Fruit fly (Drosophila melanogaster) whole organism, embryonic: ENCODE data around the gene IntS4.

Experiments used
- Atf3 ChIP-seq: fragments of 200-800 bp; sonication (Bioruptor generic); optimal IDR thresholded peaks from 3 replicates; lab custom pipeline; 2016; ENCODE audit warnings: missing biosample characterization, missing genetic modification characterization
- CG10267 ChIP-seq: fragments of 200-800 bp; sonication (Bioruptor generic); optimal IDR thresholded peaks from 2 replicates; lab custom pipeline; 2018; ENCODE audit warnings: missing biosample characterization, mild to moderate bottlenecking, missing genetic modification characterization, moderate library complexity
- CG10274 ChIP-seq: fragments of 200-800 bp; sonication (Bioruptor generic); optimal IDR thresholded peaks from 3 replicates; lab custom pipeline; 2017; ENCODE audit warnings: missing biosample characterization, mild to moderate bottlenecking, missing genetic modification characterization
- CG10959 ChIP-seq: fragments of 200-800 bp; sonication (Bioruptor generic); IDR thresholded peaks from 2 replicates; pipeline ENCODE4 v1.3.6; 2022; ENCODE audit warnings: missing biosample characterization, missing genetic modification characterization
- CG12391 ChIP-seq: fragments of 200-800 bp; sonication (Bioruptor generic); optimal IDR thresholded peaks from 3 replicates; lab custom pipeline; 2018; ENCODE audit warnings: missing biosample characterization, mild to moderate bottlenecking, missing genetic modification characterization, moderate library complexity
- CG14860 ChIP-seq: fragments of 200-800 bp; sonication (Bioruptor generic); IDR thresholded peaks from 3 replicates; pipeline ENCODE4 v1.3.6; 2022; ENCODE audit warnings: missing biosample characterization, missing genetic modification characterization; ENCODE audit not compliant: partially characterized antibody
- CG15514 ChIP-seq: fragments of 200-800 bp; sonication (Bioruptor generic); optimal IDR thresholded peaks from 3 replicates; lab custom pipeline; 2017; ENCODE audit warnings: missing biosample characterization, missing genetic modification characterization, mild to moderate bottlenecking, moderate library complexity, missing genetic modification reagents
- CG1647 ChIP-seq: fragments of 200-800 bp; sonication (Bioruptor generic); optimal IDR thresholded peaks from 3 replicates; lab custom pipeline; 2016; ENCODE audit warnings: missing biosample characterization, missing genetic modification characterization
- CG2712 ChIP-seq: fragments of 200-800 bp; optimal IDR thresholded peaks from 3 replicates; lab custom pipeline; 2019; ENCODE audit warnings: missing biosample characterization, mild to moderate bottlenecking, missing genetic modification characterization, moderate library complexity
- CG30020 ChIP-seq: fragments of 200-800 bp; optimal IDR thresholded peaks from 2 replicates; lab custom pipeline; 2019; ENCODE audit warnings: missing biosample characterization, mild to moderate bottlenecking, missing genetic modification characterization, moderate library complexity
- CG34224 ChIP-seq: fragments of 200-800 bp; sonication (Bioruptor generic); IDR thresholded peaks from 3 replicates; pipeline ENCODE4 v1.3.6; 2022; ENCODE audit warnings: missing biosample characterization, missing genetic modification characterization; ENCODE audit not compliant: partially characterized antibody
- CG3838 ChIP-seq: fragments of 200-800 bp; sonication (Bioruptor generic); optimal IDR thresholded peaks from 3 replicates; lab custom pipeline; 2016; ENCODE audit warnings: missing biosample characterization, missing genetic modification characterization
- CG3995 ChIP-seq: fragments of 200-800 bp; sonication (Bioruptor generic); optimal IDR thresholded peaks from 3 replicates; lab custom pipeline; 2016; ENCODE audit warnings: missing biosample characterization, missing genetic modification characterization
- CG6791 ChIP-seq: fragments of 200-800 bp; sonication (Bioruptor generic); IDR thresholded peaks from 3 replicates; pipeline ENCODE4 v1.3.6; 2022; ENCODE audit warnings: missing biosample characterization, missing genetic modification characterization; ENCODE audit not compliant: partially characterized antibody
- CG8281 ChIP-seq: fragments of 200-800 bp; sonication (Bioruptor generic); optimal IDR thresholded peaks from 2 replicates; lab custom pipeline; 2018; ENCODE audit warnings: missing biosample characterization, mild to moderate bottlenecking, missing genetic modification characterization, moderate library complexity
- CG8478 ChIP-seq: fragments of >200 bp; optimal IDR thresholded peaks from 2 replicates; lab custom pipeline; 2018
- CG8924 ChIP-seq: fragments of 200-800 bp; optimal IDR thresholded peaks from 3 replicates; lab custom pipeline; 2019; ENCODE audit warnings: missing biosample characterization, mild to moderate bottlenecking, missing genetic modification characterization, moderate library complexity
- CG9797 ChIP-seq: fragments of 200-800 bp; sonication (Bioruptor generic); optimal IDR thresholded peaks from 3 replicates; lab custom pipeline; 2018; ENCODE audit warnings: missing biosample characterization, mild to moderate bottlenecking, missing genetic modification characterization
- CrebB ChIP-seq: fragments of 200-800 bp; sonication (Bioruptor generic); optimal IDR thresholded peaks from 3 replicates; lab custom pipeline; 2018; ENCODE audit warnings: missing biosample characterization, mild to moderate bottlenecking, missing genetic modification characterization
- Dek ChIP-seq: fragments of 200-800 bp; sonication (Bioruptor generic); optimal IDR thresholded peaks from 3 replicates; lab custom pipeline; 2019; ENCODE audit warnings: missing biosample characterization, mild to moderate bottlenecking, missing genetic modification characterization, moderate library complexity
- Dll ChIP-seq: fragments of 200-800 bp; sonication (Bioruptor generic); IDR thresholded peaks from 4 replicates; pipeline ENCODE4 v1.3.6; 2022; ENCODE audit warnings: missing biosample characterization, missing genetic modification characterization; ENCODE audit not compliant: partially characterized antibody
- Dref ChIP-seq: fragments of 200-800 bp; sonication (Bioruptor generic); IDR thresholded peaks from 2 replicates; pipeline ENCODE4 v1.3.6; 2022; ENCODE audit warnings: missing biosample characterization, missing genetic modification characterization
- Ets65A ChIP-seq: fragments of 200-800 bp; sonication (Bioruptor generic); peaks from one replicate; lab custom pipeline; 2016; ENCODE audit warnings: missing biosample characterization, missing genetic modification characterization
- NC2β ChIP-seq: fragments of 200-800 bp; sonication (Bioruptor generic); optimal IDR thresholded peaks from 2 replicates; lab custom pipeline; 2016; ENCODE audit warnings: missing biosample characterization, missing genetic modification characterization
- Taf1 ChIP-seq: fragments of 200-800 bp; sonication (Bioruptor generic); IDR thresholded peaks from 2 replicates; pipeline ENCODE4 v1.3.6; 2022; ENCODE audit warnings: missing biosample characterization, missing genetic modification characterization
- ac ChIP-seq: fragments of 200-800 bp; sonication (Bioruptor generic); optimal IDR thresholded peaks from 3 replicates; lab custom pipeline; 2017; ENCODE audit warnings: missing biosample characterization, mild to moderate bottlenecking, missing genetic modification characterization
- amos ChIP-seq: fragments of 200-800 bp; sonication (Bioruptor generic); IDR thresholded peaks from 2 replicates; pipeline ENCODE4 v1.3.6; 2022; ENCODE audit warnings: missing biosample characterization, missing genetic modification characterization; ENCODE audit not compliant: partially characterized antibody
- crp ChIP-seq, 2 experiments: fragments of 200-800 bp; sonication (Bioruptor generic); optimal IDR thresholded peaks; 2 replicates in 1 of 2; 3 replicates in 1 of 2; lab custom pipeline; 2017; ENCODE audit warnings: missing biosample characterization in 2 of 2, missing genetic modification characterization in 2 of 2, mild to moderate bottlenecking in 1 of 2, moderate library complexity in 1 of 2
- cwo ChIP-seq: fragments of 200-800 bp; sonication (Bioruptor generic); optimal IDR thresholded peaks from 3 replicates; lab custom pipeline; 2017; ENCODE audit warnings: missing biosample characterization, missing genetic modification characterization, mild to moderate bottlenecking, moderate library complexity, missing genetic modification reagents
- dpn ChIP-seq, 2 experiments: fragments of 200-800 bp; sonication (Bioruptor generic); optimal IDR thresholded peaks; 3 replicates each; lab custom pipeline; 2016; ENCODE audit warnings: missing biosample characterization in 2 of 2, missing genetic modification characterization in 2 of 2
- exex ChIP-seq: fragments of 200-800 bp; sonication (Bioruptor generic); optimal IDR thresholded peaks from 4 replicates; lab custom pipeline; 2018; ENCODE audit warnings: missing biosample characterization, mild to moderate bottlenecking, missing genetic modification characterization, moderate library complexity
- jigr1 ChIP-seq: fragments of 200-800 bp; sonication (Bioruptor generic); IDR thresholded peaks from 3 replicates; pipeline ENCODE4 v1.3.6; 2022; ENCODE audit warnings: missing biosample characterization, missing genetic modification characterization
- knrl ChIP-seq: fragments of 200-800 bp; sonication (Bioruptor generic); IDR thresholded peaks from 3 replicates; pipeline ENCODE4 v1.3.6; 2022; ENCODE audit warnings: missing biosample characterization, missing genetic modification characterization; ENCODE audit not compliant: partially characterized antibody
- lab ChIP-seq: fragments of 200-800 bp; sonication (Bioruptor generic); optimal IDR thresholded peaks from 3 replicates; lab custom pipeline; 2017; ENCODE audit warnings: missing biosample characterization, missing genetic modification characterization, mild to moderate bottlenecking, moderate library complexity, missing genetic modification reagents
- lbe ChIP-seq: fragments of 200-800 bp; sonication (Bioruptor generic); optimal IDR thresholded peaks from 2 replicates; lab custom pipeline; 2016; ENCODE audit warnings: missing biosample characterization, mild to moderate bottlenecking, missing genetic modification characterization
- lilli ChIP-seq: fragments of 200-800 bp; sonication (Bioruptor generic); optimal IDR thresholded peaks from 3 replicates; lab custom pipeline; 2016; ENCODE audit warnings: missing biosample characterization, missing genetic modification characterization
- lola ChIP-seq, 3 experiments: fragments of >200 bp in 2 of 3; fragments of 200-800 bp in 1 of 3; sonication (Bioruptor generic) in 1 of 3; optimal IDR thresholded peaks; 2 replicates each; lab custom pipeline; 2017 to 2019; ENCODE audit warnings: missing biosample characterization in 3 of 3, missing genetic modification characterization in 3 of 3, mild to moderate bottlenecking in 1 of 3, moderate library complexity in 1 of 3
- row ChIP-seq: fragments of 200-800 bp; sonication (Bioruptor generic); IDR thresholded peaks from 3 replicates; pipeline ENCODE4 v1.3.6; 2022; ENCODE audit warnings: missing biosample characterization, missing genetic modification characterization
- sens ChIP-seq: fragments of 200-800 bp; sonication (Bioruptor generic); peaks from one replicate; lab custom pipeline; 2016; ENCODE audit warnings: missing biosample characterization, missing genetic modification characterization
- sna ChIP-seq: fragments of 200-800 bp; sonication (Bioruptor generic); IDR thresholded peaks from 2 replicates; pipeline ENCODE4 v1.3.6; 2022; ENCODE audit warnings: missing biosample characterization, missing genetic modification characterization; ENCODE audit not compliant: partially characterized antibody
- sqz ChIP-seq: fragments of 200-800 bp; sonication (Bioruptor generic); optimal IDR thresholded peaks from 3 replicates; lab custom pipeline; 2018; ENCODE audit warnings: missing biosample characterization, mild to moderate bottlenecking, missing genetic modification characterization
- sug ChIP-seq: fragments of 200-800 bp; optimal IDR thresholded peaks from 2 replicates; lab custom pipeline; 2019; ENCODE audit warnings: missing biosample characterization, mild to moderate bottlenecking, missing genetic modification characterization, moderate library complexity
- tio ChIP-seq: fragments of 200-800 bp; sonication (Bioruptor generic); optimal IDR thresholded peaks from 2 replicates; lab custom pipeline; 2017; ENCODE audit warnings: missing biosample characterization, missing genetic modification characterization, inconsistent platforms
- unpg ChIP-seq: fragments of 200-800 bp; sonication (Bioruptor generic); optimal IDR thresholded peaks from 3 replicates; lab custom pipeline; 2018; ENCODE audit warnings: missing biosample characterization, mild to moderate bottlenecking, missing genetic modification characterization, moderate library complexity
- vnd ChIP-seq: fragments of 200-800 bp; sonication (Bioruptor generic); IDR thresholded peaks from 3 replicates; pipeline ENCODE4 v1.3.6; 2022; ENCODE audit warnings: missing biosample characterization, missing genetic modification characterization; ENCODE audit not compliant: partially characterized antibody
- zen2 ChIP-seq: fragments of 200-800 bp; sonication (Bioruptor generic); IDR thresholded peaks from 3 replicates; pipeline ENCODE4 v1.3.6; 2022; ENCODE audit warnings: missing biosample characterization, missing genetic modification characterization; ENCODE audit not compliant: partially characterized antibody

Gene IntS4

dm6 chrX:8560087-8560999 lies 1.8 kb upstream of the IntS4 start, which contains the start of the genes CG12112 and Trf4-1 (continued):
- TF ChIP-seq sug (peak; percentile 24), Atf3 (GFP tag; lab: Kevin White, UChicago) (no peak), sqz (GFP tag; lab: Kevin White, UChicago) (no peak), lola (GFP tag; optimal IDR thresholded peaks at IDR 0.05; lab: Kevin White, UChicago) (peak in 1 of 3 experiments; percentile 24), Dref (peak; percentile 94), Ets65A (peak; percentile 66), dpn (GFP tag; optimal IDR thresholded peaks at IDR 0.05; lab: Kevin White, UChicago) (peak in 1 of 2 experiments; percentile 2), exex (tag; lab: Kevin White, UChicago) (peak; percentile 15), CG8478 (lab: Kevin White, UChicago) (peak; percentile 73), sna (GFP tag; lab: Robert Waterston, UW) (peak; percentile 63), tio (peak; percentile 1), cwo (GFP tag; lab: Kevin White, UChicago) (peak; percentile 2), CG9797 (GFP tag; lab: Kevin White, UChicago) (peak; percentile 76), CG3838 (GFP tag; lab: Kevin White, UChicago) (no peak), CG6791 (GFP tag; lab: Robert Waterston, UW) (peak; percentile 80), CG34224 (GFP tag; lab: Robert Waterston, UW) (peak; percentile 73), unpg (GFP tag; lab: Kevin White, UChicago) (no peak), Dll (peak; percentile 79), Dek (tag; lab: Kevin White, UChicago) (peak; percentile 3), lilli (GFP tag; lab: Kevin White, UChicago) (peak; percentile 31), jigr1 (GFP tag; lab: Robert Waterston, UW) (peak; percentile 64; the same call in 1 of the 3 replicates), row (GFP tag; lab: Robert Waterston, UW) (peak; percentile 69), NC2β (GFP tag; lab: Kevin White, UChicago) (peak; percentile 29), CG1647 (GFP tag; lab: Kevin White, UChicago) (peak; percentile 6), CG10959 (GFP tag; lab: Robert Waterston, UW) (no peak), CG15514 (GFP tag; lab: Kevin White, UChicago) (peak; percentile 99), ac (no peak), amos (peak; percentile 80), CG12391 (tag; lab: Kevin White, UChicago) (peak; percentile 10), CrebB (tag; lab: Kevin White, UChicago) (no peak), CG10274 (GFP tag; lab: Kevin White, UChicago) (no peak), CG3995 (GFP tag; lab: Kevin White, UChicago) (peak; percentile 68), lab (peak; percentile 21), CG14860 (GFP tag; lab: Robert Waterston, UW) (peak; percentile 57; the same call in 2 of the 3 replicates), CG10267 (tag; lab: Kevin White, UChicago) (peak; percentile 53), sens (GFP tag; lab: Kevin White, UChicago) (peak; percentile 79), vnd (GFP tag; lab: Robert Waterston, UW) (peak; percentile 65; the same call in 2 of the 3 replicates), zen2 (GFP tag; lab: Robert Waterston, UW) (peak; percentile 63; the same call in 2 of the 3 replicates), knrl (GFP tag; lab: Robert Waterston, UW) (peak; percentile 79), CG30020 (peak; percentile 18), crp (GFP tag; optimal IDR thresholded peaks at IDR 0.05; lab: Kevin White, UChicago) (peak in 1 of 2 experiments; percentile 21), CG8281 (tag; lab: Kevin White, UChicago) (no peak), CG2712 (tag; lab: Kevin White, UChicago) (peak; percentile 36), Taf1 (GFP tag; lab: Robert Waterston, UW) (no peak), lbe (GFP tag; lab: Kevin White, UChicago) (peak; percentile 45), CG8924 (tag; lab: Kevin White, UChicago) (peak; percentile 52)
